ENCODE assay signal across 3 worm cellular contexts in the genomic region with DNA sequence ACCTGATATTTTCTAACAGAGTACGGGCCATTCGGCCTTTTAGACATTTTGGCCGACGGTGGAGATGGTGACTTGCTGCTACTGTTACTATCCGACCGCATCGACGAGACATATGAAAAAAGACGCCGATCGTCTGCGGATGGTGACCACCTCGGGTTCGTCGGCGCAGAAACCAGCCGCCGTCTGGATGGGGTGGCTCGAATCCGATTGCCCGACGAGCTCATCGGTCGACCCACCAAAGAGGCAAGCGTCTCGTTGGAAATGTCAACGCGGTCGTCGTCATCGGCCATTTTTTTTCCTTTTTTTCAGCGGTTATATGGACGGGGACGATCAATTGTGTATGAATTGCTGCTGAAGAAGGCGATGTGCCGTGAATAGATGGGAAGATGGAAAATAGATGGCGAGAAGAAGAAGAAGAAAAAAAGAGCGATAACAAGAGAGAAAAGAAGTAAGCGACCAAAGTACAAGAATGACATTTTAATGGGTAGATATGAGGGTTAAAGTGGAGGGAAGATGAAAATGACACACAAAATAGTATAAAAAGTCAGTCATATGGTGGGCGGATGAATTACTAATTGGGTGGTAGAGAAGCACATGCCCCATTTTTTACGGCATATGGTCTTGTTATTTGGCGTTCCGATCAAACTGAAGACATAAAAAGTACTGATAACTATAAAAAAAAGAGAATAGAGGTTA.
TF ChIP-seq lines count a peak whose summit lies in the region.

No protein-coding gene starts in this region.

TF ChIP-seq in whole organism, L2 larva, 48 proteins besides CTCF, POLR2A, EP300 and RAD21 (continued from another document):
- no peak for TF ChIP-seq sem-4 (tag; optimal IDR thresholded peaks at IDR 0.05; lab: Kevin White, UChicago)

TF ChIP-seq in whole organism, L3 larva, 47 proteins besides CTCF, POLR2A, EP300 and RAD21 (continued from another document):
- TF ChIP-seq elt-2 (tag; optimal IDR thresholded peaks at IDR 0.05; lab: Kevin White, UChicago), result peak; percentile 47
- no peak for TF ChIP-seq eor-1 (tag; optimal IDR thresholded peaks at IDR 0.05; lab: Kevin White, UChicago)
- TF ChIP-seq ama-1 (optimal IDR thresholded peaks at IDR 0.05; lab: Kevin White, UChicago), result peak; percentile 11
- TF ChIP-seq sea-2 (GFP tag; optimal IDR thresholded peaks at IDR 0.05; lab: Kevin White, UChicago), result no peak

TF ChIP-seq in whole organism, L4 larva, 104 proteins besides CTCF, POLR2A, EP300 and RAD21 (continued from another document):
- TF ChIP-seq hif-1 (tag; optimal IDR thresholded peaks at IDR 0.05; lab: Kevin White, UChicago) (peak in 1 of 2 experiments; percentile 5), mep-1 (tag; optimal IDR thresholded peaks at IDR 0.05; lab: Kevin White, UChicago) (no peak), set-16 (GFP tag; IDR thresholded peaks at IDR 0.05; lab: Robert Waterston, UW) (peak; percentile 89), D1046.2 (GFP tag; IDR thresholded peaks at IDR 0.05; lab: Robert Waterston, UW) (no peak)
